Fruit fly (Drosophila melanogaster) Kc167 (cell line): ENCODE data around the gene Jhbp7.

Source experiments
- Myc ChIP-seq: fragments of >200 bp; optimal IDR thresholded peaks from 2 replicates; lab custom pipeline; 2017; ENCODE audit warnings: missing external identifiers
- Sin3A ChIP-seq: fragments of >200 bp; optimal IDR thresholded peaks from 2 replicates; lab custom pipeline; 2018; ENCODE audit warnings: missing external identifiers
- h ChIP-seq: fragments of >200 bp; optimal IDR thresholded peaks from 3 replicates; lab custom pipeline; 2018; ENCODE audit warnings: missing external identifiers
- insv ChIP-seq: fragments of >200 bp; optimal IDR thresholded peaks from 3 replicates; lab custom pipeline; 2018; ENCODE audit warnings: missing external identifiers
- psq ChIP-seq: fragments of >200 bp; optimal IDR thresholded peaks from 2 replicates; lab custom pipeline; 2017; ENCODE audit warnings: missing external identifiers
- ttk ChIP-seq: sonication (Bioruptor generic); optimal IDR thresholded peaks from 2 replicates; lab custom pipeline; 2017; ENCODE audit warnings: missing external identifiers

The Jhbp7 gene

DNA sequence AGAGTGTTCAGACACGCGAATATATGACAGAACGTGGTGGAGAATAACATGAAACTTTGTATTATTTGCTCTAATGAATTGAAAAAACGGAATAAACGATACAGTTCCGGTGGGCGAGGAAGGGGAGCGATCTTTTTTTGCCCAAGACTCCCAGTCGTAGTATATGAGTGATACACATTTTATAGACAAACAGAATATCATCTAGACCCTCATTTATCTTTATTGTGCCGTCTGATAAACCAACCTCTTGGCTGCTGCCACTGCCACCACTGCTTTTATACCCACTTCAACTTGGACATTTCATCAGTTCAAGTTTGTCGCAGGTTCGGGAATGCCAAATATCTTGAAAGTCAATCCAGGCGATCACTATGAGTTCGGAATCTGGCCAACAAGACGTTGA lies 21.4 kb upstream of the Jhbp7 start, which contains the start of gene CG31106:
Gene CG31106 (plus strand): TSS at position 301 of the 400 bp plus-strand sequence.
- TF ChIP-seq h (no peak), insv (lab: Kevin White, UChicago) (no peak), psq (lab: Kevin White, UChicago) (no peak), Sin3A (lab: Kevin White, UChicago) (no peak), Myc (lab: Kevin White, UChicago) (no peak), ttk (lab: Kevin White, UChicago) (no peak)

DNA sequence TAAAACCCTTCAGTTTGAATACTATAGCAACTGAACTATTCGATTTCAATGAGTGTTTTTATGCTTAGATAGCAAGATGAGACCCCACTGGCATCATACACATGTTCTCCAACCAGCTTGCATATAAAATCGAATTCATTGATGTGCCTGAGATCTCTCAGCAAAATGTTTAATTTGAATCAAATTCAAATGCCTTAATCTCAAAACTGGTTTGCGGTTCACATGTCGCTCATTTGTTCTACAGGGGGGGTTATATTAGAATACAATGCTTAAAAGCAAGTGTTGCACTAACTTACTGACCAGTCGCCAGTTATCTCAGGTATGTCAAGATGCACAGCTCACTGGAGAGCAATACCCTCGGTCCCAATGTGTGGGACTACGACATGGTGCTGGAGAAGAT lies 18.4 kb upstream of the Jhbp7 start, which contains the start of gene CG31103:
Gene CG31103 (plus strand): TSS at position 301 of the 400 bp plus-strand sequence.
- no peak for TF ChIP-seq Myc (lab: Kevin White, UChicago)
- no peak for TF ChIP-seq insv (lab: Kevin White, UChicago)
- TF ChIP-seq h, result no peak
- no peak for TF ChIP-seq Sin3A (lab: Kevin White, UChicago)
- TF ChIP-seq ttk (lab: Kevin White, UChicago), result no peak
- TF ChIP-seq psq (lab: Kevin White, UChicago), result no peak

DNA sequence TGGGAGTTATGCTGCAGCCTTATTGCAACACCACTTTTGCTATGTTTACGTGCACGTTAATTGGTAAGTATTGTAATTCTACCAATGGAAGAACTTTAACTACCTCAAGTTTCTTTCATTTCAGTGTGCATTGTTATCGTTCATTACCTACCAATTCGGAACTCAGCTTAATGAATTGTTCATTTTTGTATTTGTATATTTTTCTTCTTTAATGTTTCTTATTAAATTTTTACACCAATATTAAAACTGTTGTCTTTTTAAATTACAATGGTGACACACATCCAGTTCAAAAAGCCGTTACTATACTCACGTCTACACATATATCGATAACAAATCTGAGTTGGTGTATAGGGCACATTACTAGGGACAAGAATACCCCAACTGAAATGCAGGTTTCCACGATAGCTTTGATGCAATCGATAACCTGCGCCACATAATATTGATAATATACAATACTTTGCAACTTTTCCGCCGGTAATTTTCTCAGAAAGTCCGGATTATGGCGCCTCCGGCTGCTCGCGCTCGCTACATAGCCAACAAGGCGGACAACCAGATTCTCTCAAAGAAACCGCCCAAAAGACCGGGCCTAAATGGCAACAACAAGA lies 16.1 kb upstream of the Jhbp7 start, which contains the start of gene Alg9:
Gene Alg9 (plus strand): TSS at position 387 of the 605 bp plus-strand sequence.
- TF ChIP-seq insv (lab: Kevin White, UChicago), result no peak
- no peak for TF ChIP-seq ttk (lab: Kevin White, UChicago)
- TF ChIP-seq Myc (lab: Kevin White, UChicago), result no peak

DNA sequence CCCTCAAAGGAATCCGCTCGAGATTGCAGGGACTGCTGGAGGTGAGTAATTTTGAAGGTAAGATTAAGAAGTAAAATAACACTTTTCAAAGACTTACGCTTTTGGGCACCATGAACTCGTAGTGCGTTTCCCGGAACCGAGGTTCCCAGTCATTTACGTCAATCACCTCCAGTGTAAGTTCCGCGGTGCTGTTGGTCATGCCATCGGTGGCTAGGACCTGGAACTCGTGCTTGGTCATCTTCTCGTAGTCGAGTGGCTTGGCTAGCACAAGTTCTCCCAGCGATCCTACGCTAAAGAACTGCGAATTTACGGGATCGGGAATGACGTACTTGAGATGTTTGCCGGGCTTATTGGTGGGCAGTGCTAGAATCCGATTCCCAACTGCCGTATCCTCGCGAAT lies 11.9 kb upstream of the Jhbp7 start:
- no peak for TF ChIP-seq h
- TF ChIP-seq Myc (lab: Kevin White, UChicago), result no peak
- no peak for TF ChIP-seq Sin3A (lab: Kevin White, UChicago)
- TF ChIP-seq insv (lab: Kevin White, UChicago), result no peak
- TF ChIP-seq ttk (lab: Kevin White, UChicago), result no peak
- no peak for TF ChIP-seq psq (lab: Kevin White, UChicago)

DNA sequence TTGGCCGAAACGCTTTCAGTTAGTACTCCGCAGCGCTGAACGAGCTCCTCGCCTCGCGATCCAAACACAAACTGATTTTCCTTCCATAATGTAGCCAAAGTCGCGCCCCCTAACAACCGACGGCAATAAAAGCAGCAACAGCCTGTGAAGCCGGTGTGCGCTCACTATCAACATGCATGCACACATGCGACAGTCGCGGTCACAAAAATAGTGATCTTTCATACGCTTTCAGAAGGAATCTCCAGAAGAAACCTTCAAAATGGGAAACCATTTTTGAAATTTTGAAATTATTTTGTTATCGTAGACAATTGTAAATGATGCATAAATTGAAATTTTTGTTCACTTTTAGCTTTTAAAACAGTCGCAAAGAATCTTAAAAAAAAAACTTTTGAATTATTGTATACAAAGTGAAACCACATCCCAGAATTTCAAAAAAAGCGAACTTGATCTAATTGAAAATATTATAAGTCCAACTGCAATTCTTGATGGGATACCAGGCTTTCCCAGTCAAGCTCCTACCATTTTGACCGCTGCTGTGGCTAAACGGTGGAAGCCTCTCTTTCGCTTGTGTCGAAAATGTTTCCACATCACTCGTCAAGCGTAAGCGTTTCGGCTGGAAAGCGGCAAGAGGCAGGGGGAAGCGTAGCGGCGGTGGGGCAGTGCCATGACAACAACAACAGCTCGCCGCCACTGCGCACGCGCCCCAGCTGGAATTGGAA lies 5.0 kb upstream of the Jhbp7 start, which contains the start of gene Cad96Cb:
Gene Cad96Cb (minus strand): TSS at position 51 of the 719 bp plus-strand sequence.
- TF ChIP-seq psq (lab: Kevin White, UChicago) (no peak), Sin3A (lab: Kevin White, UChicago) (no peak), Myc (lab: Kevin White, UChicago) (no peak), insv (lab: Kevin White, UChicago) (no peak), ttk (lab: Kevin White, UChicago) (no peak), h (no peak)

DNA sequence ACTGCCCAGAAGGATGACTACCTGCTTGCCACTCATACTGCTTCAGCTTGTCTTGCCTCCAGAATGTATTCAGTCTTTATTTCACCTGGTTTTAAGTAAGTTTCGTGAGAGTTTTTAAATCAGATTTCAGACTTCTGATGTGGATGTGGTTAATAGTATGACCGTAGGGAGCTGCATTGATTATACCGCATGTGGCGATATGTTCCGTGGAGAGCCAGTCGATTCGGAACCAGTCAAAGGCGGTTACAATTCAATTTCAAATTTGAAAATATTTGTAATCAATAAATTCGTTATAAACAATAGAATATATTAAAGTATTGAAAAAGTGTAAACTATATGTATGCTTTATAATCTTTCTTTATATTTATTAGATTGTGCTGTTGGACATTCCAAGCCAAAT lies 2.1 kb upstream of the Jhbp7 start, which contains the start of gene Sil1:
Gene Sil1 (minus strand): TSS at position 168 of the 400 bp plus-strand sequence.
- no peak for TF ChIP-seq psq (lab: Kevin White, UChicago)
- TF ChIP-seq Myc (lab: Kevin White, UChicago), result no peak
- no peak for TF ChIP-seq insv (lab: Kevin White, UChicago)
- no peak for TF ChIP-seq h
- no peak for TF ChIP-seq ttk (lab: Kevin White, UChicago)
- TF ChIP-seq Sin3A (lab: Kevin White, UChicago), result no peak

DNA sequence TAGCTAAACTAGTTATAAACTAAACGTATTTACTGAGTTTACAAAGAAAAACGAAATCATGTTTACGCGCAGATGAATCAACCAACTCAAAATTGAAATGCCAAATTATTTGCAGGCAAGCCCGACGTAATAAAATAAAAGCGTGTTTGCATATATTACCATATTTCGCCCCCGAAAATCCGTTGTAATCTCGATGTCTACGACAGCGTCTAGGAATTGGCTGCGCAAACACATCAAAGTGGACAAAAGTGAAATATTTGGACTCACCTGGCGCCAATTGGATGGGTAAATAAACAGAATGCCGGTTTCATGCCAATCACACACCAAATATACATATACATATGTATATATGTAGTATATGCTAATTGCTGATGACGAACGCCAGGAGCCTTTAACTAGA lies 1.3 kb upstream of the Jhbp7 start:
- TF ChIP-seq Sin3A (lab: Kevin White, UChicago) (no peak), insv (lab: Kevin White, UChicago) (no peak), ttk (lab: Kevin White, UChicago) (no peak), psq (lab: Kevin White, UChicago) (no peak), Myc (lab: Kevin White, UChicago) (no peak), h (no peak)

DNA sequence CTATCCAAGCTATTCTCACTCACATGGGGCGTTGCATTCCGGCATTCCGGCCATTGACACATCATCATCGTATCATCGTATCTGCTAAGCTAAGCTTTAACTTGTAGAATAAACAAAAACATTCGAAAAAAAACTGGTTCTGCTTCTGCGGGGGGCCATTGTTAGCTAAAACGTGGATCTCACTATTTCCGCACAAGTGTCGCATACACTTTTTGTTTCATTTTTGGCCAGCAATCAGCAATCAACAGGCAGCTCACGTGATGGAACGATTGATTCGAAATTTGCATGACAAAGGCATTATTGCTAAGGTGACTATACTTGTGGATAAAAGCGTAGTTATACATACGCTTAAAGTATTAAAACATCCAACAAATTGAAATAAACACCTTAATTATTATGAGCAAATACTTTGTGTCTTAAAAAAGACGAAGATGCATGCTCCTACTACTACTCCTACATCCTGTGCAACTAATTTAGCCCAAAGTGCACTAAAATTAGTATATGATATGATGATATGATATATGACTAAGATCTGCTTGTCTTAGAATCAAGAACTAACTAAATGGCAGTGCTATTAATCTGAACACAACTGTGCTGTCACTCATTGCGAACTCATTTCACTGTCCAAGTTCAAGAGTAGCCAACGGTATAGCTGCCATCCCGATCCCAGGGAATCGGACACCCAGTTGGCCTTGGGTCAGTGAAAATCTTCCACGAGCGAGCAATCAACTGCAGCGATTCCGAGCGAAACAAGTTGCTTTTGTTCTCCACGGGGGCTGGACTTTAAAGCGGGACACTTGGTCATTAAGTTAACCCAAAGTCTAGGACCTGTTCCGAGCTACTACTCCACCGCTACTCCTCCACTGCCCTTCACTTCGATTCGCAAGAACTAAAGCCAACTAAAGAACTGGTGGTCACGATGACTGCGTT lies 1.6 kb downstream of the Jhbp7 start:
- no peak for TF ChIP-seq insv (lab: Kevin White, UChicago)
- no peak for TF ChIP-seq ttk (lab: Kevin White, UChicago)
- no peak for TF ChIP-seq psq (lab: Kevin White, UChicago)

DNA sequence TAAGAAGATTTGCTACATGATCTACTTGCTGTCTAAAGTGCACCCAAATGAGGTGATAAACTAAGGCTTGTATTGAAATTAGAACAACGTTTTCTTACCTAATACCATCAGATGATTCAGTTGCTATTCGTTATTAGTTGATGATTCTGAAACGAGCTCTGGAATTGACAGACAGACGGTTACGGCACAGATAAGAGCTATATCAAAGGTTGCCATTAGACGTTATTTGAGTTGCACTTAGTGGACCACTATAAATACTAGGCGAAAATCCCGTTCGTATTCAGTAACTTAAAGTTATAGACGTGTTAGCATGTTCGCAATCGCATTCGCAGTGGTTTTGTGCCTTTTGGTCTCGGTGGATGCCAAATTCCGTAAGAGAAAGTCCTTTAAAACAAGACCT lies 2.5 kb downstream of the Jhbp7 start, which contains the start of gene to:
Gene to (plus strand): TSS at position 301 of the 400 bp plus-strand sequence.
- TF ChIP-seq psq (lab: Kevin White, UChicago) (no peak), h (no peak), Myc (lab: Kevin White, UChicago) (no peak), ttk (lab: Kevin White, UChicago) (no peak), Sin3A (lab: Kevin White, UChicago) (no peak), insv (lab: Kevin White, UChicago) (no peak)

DNA sequence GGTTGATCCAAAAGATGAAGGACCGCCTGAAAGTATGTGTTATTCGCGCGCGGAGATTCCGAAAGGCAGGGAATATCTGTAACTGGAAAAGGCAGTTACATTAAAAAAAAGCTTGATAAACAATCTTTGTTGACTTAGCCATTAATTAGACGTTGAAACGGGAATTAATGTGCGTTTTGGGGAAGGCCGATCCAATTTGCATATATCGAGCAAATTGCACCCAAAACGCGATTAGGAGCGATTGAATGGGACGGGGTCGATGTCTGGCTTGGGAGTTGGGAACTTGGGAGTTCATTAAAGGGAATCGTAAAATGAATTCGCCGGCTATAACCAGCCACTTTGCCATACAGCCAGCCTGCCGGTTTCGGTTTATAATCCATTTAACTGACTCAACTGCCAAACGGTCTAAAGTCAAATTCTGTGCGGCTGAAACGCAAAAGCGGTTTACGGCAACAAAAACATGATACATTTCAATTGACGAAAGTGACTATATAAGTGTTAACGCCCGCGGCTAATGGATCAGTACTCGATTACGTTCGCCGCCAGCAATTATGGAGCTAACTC lies 4.2 kb downstream of the Jhbp7 start, which contains the start of gene CG11854:
Gene CG11854 (plus strand): TSS at position 514 of the 564 bp plus-strand sequence.
- TF ChIP-seq psq (lab: Kevin White, UChicago), result no peak
